Worm (Caenorhabditis elegans): ENCODE measurements around the gene C28H8.3.

- no peak for TF ChIP-seq mep-1 (tag; optimal IDR thresholded peaks at IDR 0.05)
- TF ChIP-seq ztf-11 (tag; optimal IDR thresholded peaks at IDR 0.05), result no peak
- TF ChIP-seq jun-1 (tag; optimal IDR thresholded peaks at IDR 0.05), result no peak
- TF ChIP-seq aly-2 (tag; optimal IDR thresholded peaks at IDR 0.05), result no peak
- no peak for TF ChIP-seq nhr-28 (tag; optimal IDR thresholded peaks at IDR 0.05)
- no peak for TF ChIP-seq fos-1 (tag; optimal IDR thresholded peaks at IDR 0.05)
Measured at ce11 chrIII:5882284-5882683, 26.2 kb upstream of the C28H8.3 start.
